Fruit fly (Drosophila melanogaster) whole organism, pupa: ENCODE results near the gene grk.

Experiments
- CG10348 ChIP-seq: fragments of 200-800 bp; sonication (Bioruptor generic); IDR thresholded peaks from 2 replicates; pipeline ENCODE4 v1.3.6; 2022; ENCODE audit warnings: missing biosample characterization, missing genetic modification characterization
- CG12605 ChIP-seq: fragments of 200-800 bp; sonication (Bioruptor generic); IDR thresholded peaks from 2 replicates; pipeline ENCODE4 v1.3.6; 2022; ENCODE audit warnings: missing biosample characterization, missing genetic modification characterization
- CG13204 ChIP-seq: fragments of 200-800 bp; sonication (Bioruptor generic); optimal IDR thresholded peaks from 2 replicates; lab custom pipeline; 2018; ENCODE audit warnings: missing biosample characterization, mild to moderate bottlenecking, missing genetic modification characterization, moderate library complexity
- CG14655 ChIP-seq: fragments of 200-800 bp; sonication (Bioruptor generic); optimal IDR thresholded peaks from 3 replicates; lab custom pipeline; 2017; ENCODE audit warnings: mild to moderate bottlenecking, missing biosample characterization, missing genetic modification reagents, missing genetic modification characterization
- CG15710 ChIP-seq: fragments of 200-800 bp; sonication (Bioruptor generic); optimal IDR thresholded peaks from 2 replicates; lab custom pipeline; 2018; ENCODE audit warnings: missing biosample characterization, mild to moderate bottlenecking, missing genetic modification characterization, moderate library complexity
- CG17806 ChIP-seq: fragments of 200-800 bp; sonication (Bioruptor generic); optimal IDR thresholded peaks from 2 replicates; lab custom pipeline; 2018; ENCODE audit warnings: missing biosample characterization, mild to moderate bottlenecking, missing genetic modification characterization, moderate library complexity
- CG32121 ChIP-seq: fragments of 200-800 bp; sonication (Bioruptor generic); IDR thresholded peaks from 2 replicates; pipeline ENCODE4 v1.3.6; 2022; ENCODE audit warnings: missing biosample characterization, missing genetic modification characterization
- CG34367 ChIP-seq: fragments of 200-800 bp; sonication (Bioruptor generic); optimal IDR thresholded peaks from 2 replicates; lab custom pipeline; 2018; ENCODE audit warnings: missing biosample characterization, mild to moderate bottlenecking, missing genetic modification characterization
- CG4496 ChIP-seq: fragments of 200-800 bp; sonication (Bioruptor generic); IDR thresholded peaks from 3 replicates; pipeline ENCODE4 v1.3.6; 2022; ENCODE audit warnings: missing biosample characterization, missing genetic modification characterization
- CG8159 ChIP-seq: fragments of 200-800 bp; sonication (Bioruptor generic); optimal IDR thresholded peaks from 3 replicates; lab custom pipeline; 2018; ENCODE audit warnings: missing biosample characterization, mild to moderate bottlenecking, missing genetic modification characterization, moderate library complexity
- CG8301 ChIP-seq: fragments of 200-800 bp; sonication (Bioruptor generic); optimal IDR thresholded peaks from 2 replicates; lab custom pipeline; 2018; ENCODE audit warnings: missing biosample characterization, mild to moderate bottlenecking, missing genetic modification characterization
- CG9948 ChIP-seq: fragments of 200-800 bp; sonication (Bioruptor generic); optimal IDR thresholded peaks from 2 replicates; lab custom pipeline; 2018; ENCODE audit warnings: missing biosample characterization, mild to moderate bottlenecking, missing genetic modification characterization, moderate library complexity
- D1 ChIP-seq: fragments of 200-800 bp; sonication (Bioruptor generic); optimal IDR thresholded peaks from 2 replicates; lab custom pipeline; 2018; ENCODE audit warnings: missing biosample characterization, mild to moderate bottlenecking, missing genetic modification characterization, moderate library complexity
- EcR ChIP-seq: fragments of 200-800 bp; sonication (Bioruptor generic); optimal IDR thresholded peaks from 3 replicates; lab custom pipeline; 2019; ENCODE audit warnings: missing biosample characterization, missing genetic modification characterization, mild to moderate bottlenecking, moderate library complexity, missing genetic modification reagents
- Ets98B ChIP-seq: fragments of 200-800 bp; sonication (Bioruptor generic); IDR thresholded peaks from 2 replicates; pipeline ENCODE4 v1.3.6; 2022; ENCODE audit warnings: missing biosample characterization, missing genetic modification characterization
- Pif1A ChIP-seq: fragments of 200-800 bp; sonication (Bioruptor generic); optimal IDR thresholded peaks from 3 replicates; lab custom pipeline; 2016; ENCODE audit warnings: missing biosample characterization, missing genetic modification characterization
- Pif1B ChIP-seq: fragments of 200-800 bp; sonication (Bioruptor generic); optimal IDR thresholded peaks from 3 replicates; lab custom pipeline; 2016; ENCODE audit warnings: missing biosample characterization, missing genetic modification characterization
- Snoo ChIP-seq: fragments of 200-800 bp; sonication (Bioruptor generic); optimal IDR thresholded peaks from 3 replicates; lab custom pipeline; 2017; ENCODE audit warnings: missing biosample characterization, mild to moderate bottlenecking, missing genetic modification characterization, inconsistent platforms
- fd96Ca ChIP-seq: fragments of 200-800 bp; sonication (Bioruptor generic); IDR thresholded peaks from 3 replicates; pipeline ENCODE4 v1.3.6; 2022; ENCODE audit warnings: missing biosample characterization, missing genetic modification characterization
- gl ChIP-seq: fragments of 200-800 bp; sonication (Bioruptor generic); optimal IDR thresholded peaks from 2 replicates; lab custom pipeline; 2018; ENCODE audit warnings: missing biosample characterization, mild to moderate bottlenecking, missing genetic modification characterization
- rn ChIP-seq: fragments of 200-800 bp; sonication (Bioruptor generic); IDR thresholded peaks from 2 replicates; pipeline ENCODE4 v1.3.6; 2022; ENCODE audit warnings: missing biosample characterization, missing genetic modification characterization

Gene grk

DNA sequence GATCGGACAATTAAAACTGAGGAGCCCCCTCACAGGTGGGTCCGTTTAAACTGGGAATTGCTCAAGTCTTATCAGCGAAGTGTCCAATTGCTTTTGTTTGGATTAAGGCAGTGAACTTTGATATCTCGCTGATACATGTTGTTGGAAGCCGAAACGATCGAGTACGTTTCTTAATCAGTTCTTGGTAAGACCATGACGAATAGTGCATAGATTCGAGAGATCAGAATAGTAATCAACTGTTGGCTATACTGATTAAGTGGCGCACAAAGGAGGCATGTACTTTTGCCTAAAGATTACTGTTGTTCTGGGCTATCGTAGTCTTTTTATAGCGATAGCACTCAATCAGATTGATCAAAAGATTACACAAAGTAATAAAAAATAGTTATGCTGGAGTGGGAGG is 18.1 kb upstream of the grk start:
- TF ChIP-seq CG4496 = no peak

DNA sequence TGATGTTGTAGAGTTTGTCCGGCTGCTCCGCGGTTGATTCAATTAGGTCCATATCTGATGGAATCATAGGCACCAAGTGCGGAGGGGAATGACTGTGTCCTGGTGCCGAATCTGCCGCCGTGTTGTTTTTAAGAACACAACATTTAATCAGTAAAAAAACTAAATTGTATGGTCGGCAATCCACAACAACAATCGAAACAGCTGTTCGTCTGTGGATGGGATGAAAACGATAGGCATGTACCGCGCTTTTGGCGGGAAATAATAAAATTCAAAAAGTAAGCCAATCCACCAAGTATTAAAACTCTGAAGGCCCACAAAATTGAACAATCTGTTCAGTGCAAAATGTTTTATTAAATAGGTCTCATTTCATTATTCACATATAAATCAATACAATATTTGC is 16.0 kb upstream of the grk start, which contains the start of gene Aasdh:
Gene Aasdh, minus strand, starts transcription at position 219 of the 400 bp plus-strand sequence.
- TF ChIP-seq CG12605 (GFP tag; lab: Robert Waterston, UW) = no peak
- TF ChIP-seq Pif1B (GFP tag; lab: Kevin White, UChicago) = no peak
- TF ChIP-seq rn (GFP tag; lab: Robert Waterston, UW) = no peak
- TF ChIP-seq CG4496 = no peak
- TF ChIP-seq CG17806 (tag; lab: Kevin White, UChicago) = no peak
- TF ChIP-seq gl (tag; lab: Kevin White, UChicago) = no peak
- no peak for TF ChIP-seq CG32121 (GFP tag; lab: Robert Waterston, UW)
- TF ChIP-seq CG15710 (tag; lab: Kevin White, UChicago) = no peak
- no peak for TF ChIP-seq CG8159 (tag; lab: Kevin White, UChicago)
- TF ChIP-seq CG13204 (GFP tag; lab: Kevin White, UChicago) = no peak
- TF ChIP-seq CG14655 (GFP tag; lab: Kevin White, UChicago) = no peak
- no peak for TF ChIP-seq CG10348 (GFP tag; lab: Robert Waterston, UW)
- no peak for TF ChIP-seq EcR (GFP tag; lab: Kevin White, UChicago)
- no peak for TF ChIP-seq Ets98B (GFP tag; lab: Robert Waterston, UW)
- no peak for TF ChIP-seq CG34367 (tag; lab: Kevin White, UChicago)
- no peak for TF ChIP-seq Pif1A (GFP tag; lab: Kevin White, UChicago)
- no peak for TF ChIP-seq fd96Ca (GFP tag; lab: Robert Waterston, UW)
- no peak for TF ChIP-seq CG9948
- no peak for TF ChIP-seq CG8301 (tag; lab: Kevin White, UChicago)
- no peak for TF ChIP-seq Snoo (tag; lab: Kevin White, UChicago)

DNA sequence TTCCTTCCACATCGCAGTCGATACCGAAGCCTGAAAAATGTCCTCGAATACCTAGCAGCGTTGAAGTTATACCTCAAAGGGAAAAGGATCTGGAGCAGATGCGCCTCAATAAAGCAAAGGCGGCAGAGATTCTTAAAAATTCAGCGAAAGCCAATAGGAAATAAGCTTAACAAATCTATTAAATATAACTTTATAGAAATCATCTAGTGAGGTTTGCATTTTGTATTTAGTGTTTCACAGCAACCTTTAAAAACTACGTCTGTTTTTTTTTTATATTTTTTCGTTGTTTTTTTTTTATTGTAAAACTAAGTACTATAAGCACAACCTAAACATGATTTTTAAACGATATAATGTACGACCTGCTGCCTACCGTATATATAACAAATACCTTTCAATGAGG is 8.7 kb upstream of the grk start, which contains the start of gene CG31897:
Gene CG31897, plus strand, starts transcription at position 301 of the 400 bp plus-strand sequence.
- TF ChIP-seq CG14655 (GFP tag; lab: Kevin White, UChicago) (no peak), CG15710 (tag; lab: Kevin White, UChicago) (no peak), CG12605 (GFP tag; lab: Robert Waterston, UW) (no peak), CG32121 (GFP tag; lab: Robert Waterston, UW) (no peak), CG10348 (GFP tag; lab: Robert Waterston, UW) (no peak), CG8301 (tag; lab: Kevin White, UChicago) (no peak), CG8159 (tag; lab: Kevin White, UChicago) (no peak), CG9948 (no peak), CG17806 (tag; lab: Kevin White, UChicago) (no peak), Ets98B (GFP tag; lab: Robert Waterston, UW) (no peak), CG13204 (GFP tag; lab: Kevin White, UChicago) (no peak), fd96Ca (GFP tag; lab: Robert Waterston, UW) (no peak), CG4496 (no peak), Snoo (tag; lab: Kevin White, UChicago) (no peak), CG34367 (tag; lab: Kevin White, UChicago) (no peak), D1 (tag; lab: Kevin White, UChicago) (no peak), Pif1A (GFP tag; lab: Kevin White, UChicago) (no peak), EcR (GFP tag; lab: Kevin White, UChicago) (no peak), gl (tag; lab: Kevin White, UChicago) (no peak)

DNA sequence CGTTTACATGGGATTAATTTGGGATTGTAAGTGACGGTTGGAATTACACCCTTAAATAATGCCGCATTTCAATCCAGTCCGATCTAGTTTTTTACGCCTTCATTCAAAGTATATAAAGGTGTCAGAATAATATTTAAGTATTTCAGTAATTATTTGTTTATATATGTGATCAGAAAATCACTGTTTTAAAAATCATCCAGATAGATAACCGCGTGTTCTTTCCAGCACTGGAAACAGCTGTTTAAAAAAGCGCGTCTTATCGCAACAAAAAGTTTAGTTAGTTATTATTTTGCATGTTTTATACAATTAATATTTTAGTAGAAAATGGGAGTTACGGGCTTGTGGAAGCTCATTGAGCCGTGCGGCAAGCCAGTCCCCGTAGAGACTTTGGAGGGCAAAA is 4.7 kb upstream of the grk start, which contains the start of gene mus201:
Gene mus201, plus strand, starts transcription at position 118 of the 400 bp plus-strand sequence.
- TF ChIP-seq CG14655 (GFP tag; lab: Kevin White, UChicago) (no peak), Snoo (tag; lab: Kevin White, UChicago) (no peak), Pif1B (GFP tag; lab: Kevin White, UChicago) (no peak), CG8301 (tag; lab: Kevin White, UChicago) (no peak), CG9948 (no peak), CG10348 (GFP tag; lab: Robert Waterston, UW) (no peak), CG13204 (GFP tag; lab: Kevin White, UChicago) (no peak), fd96Ca (GFP tag; lab: Robert Waterston, UW) (no peak), CG34367 (tag; lab: Kevin White, UChicago) (no peak), Pif1A (GFP tag; lab: Kevin White, UChicago) (no peak), CG15710 (tag; lab: Kevin White, UChicago) (no peak), D1 (tag; lab: Kevin White, UChicago) (no peak), CG32121 (GFP tag; lab: Robert Waterston, UW) (no peak), Ets98B (GFP tag; lab: Robert Waterston, UW) (no peak), gl (tag; lab: Kevin White, UChicago) (no peak), EcR (GFP tag; lab: Kevin White, UChicago) (no peak), CG4496 (no peak), rn (GFP tag; lab: Robert Waterston, UW) (no peak), CG8159 (tag; lab: Kevin White, UChicago) (no peak)

dm6 chr2L:8437176-8437575 is 3.8 kb upstream of the grk start, which contains the start of the genes D12 and Chrac-14:
D12 (minus strand) TSS chr2L:8437365.
Chrac-14 (plus strand) TSS chr2L:8437405.
- TF ChIP-seq CG17806 (tag; lab: Kevin White, UChicago) (no peak), Ets98B (GFP tag; lab: Robert Waterston, UW) (no peak), CG8301 (tag; lab: Kevin White, UChicago) (no peak), EcR (GFP tag; lab: Kevin White, UChicago) (no peak), CG32121 (GFP tag; lab: Robert Waterston, UW) (no peak), CG4496 (no peak), D1 (tag; lab: Kevin White, UChicago) (no peak), CG8159 (tag; lab: Kevin White, UChicago) (no peak), CG10348 (GFP tag; lab: Robert Waterston, UW) (no peak), gl (tag; lab: Kevin White, UChicago) (no peak), CG12605 (GFP tag; lab: Robert Waterston, UW) (no peak), CG14655 (GFP tag; lab: Kevin White, UChicago) (no peak), Pif1B (GFP tag; lab: Kevin White, UChicago) (no peak), CG15710 (tag; lab: Kevin White, UChicago) (no peak), rn (GFP tag; lab: Robert Waterston, UW) (no peak), CG9948 (no peak)
